Worm (Caenorhabditis elegans) whole organism, L4 larva: ENCODE results near the gene spop-1.
"Not testable (repeated sequence)": the region's sequence is repeated elsewhere in the genome, so short reads cannot be mapped to it uniquely, and the experiment has no call there.

Experiments used
- F10B5.3 ChIP-seq: sonication (generic microtip); optimal IDR thresholded peaks from 2 replicates; lab custom pipeline; 2016; ENCODE audit warnings: mild to moderate bottlenecking, missing genetic modification characterization, missing compliant biosample characterization
- ama-1 ChIP-seq: fragments of 150-350 bp; optimal IDR thresholded peaks from 2 replicates; lab custom pipeline; 2014; ENCODE audit warnings: inconsistent platforms, mixed read lengths
- attf-4 ChIP-seq: sonication (generic microtip); optimal IDR thresholded peaks from 3 replicates; lab custom pipeline; 2017; ENCODE audit warnings: missing biosample characterization, missing genetic modification characterization
- daf-12 ChIP-seq: fragments of 150-350 bp; optimal IDR thresholded peaks from 2 replicates; lab custom pipeline; 2014; ENCODE audit warnings: missing biosample characterization, missing genetic modification reagents, missing genetic modification characterization
- egl-43 ChIP-seq: fragments of 200-800 bp; sonication (Bioruptor generic); IDR thresholded peaks from 2 replicates; pipeline ENCODE4 v1.3.6; 2022; ENCODE audit warnings: missing genetic modification reagents, missing genetic modification characterization, missing compliant biosample characterization
- madf-9 ChIP-seq: fragments of 200-800 bp; sonication (Bioruptor generic); conservative IDR thresholded peaks from 2 replicates; pipeline ENCODE4 v1.3.6; 2022; ENCODE audit warnings: missing genetic modification reagents, missing genetic modification characterization, missing compliant biosample characterization
- mxl-3 ChIP-seq: fragments of 200-800 bp; sonication (Bioruptor generic); optimal IDR thresholded peaks from 2 replicates; lab custom pipeline; 2018; ENCODE audit warnings: mild to moderate bottlenecking, missing genetic modification characterization, missing compliant biosample characterization
- nhr-6 ChIP-seq: fragments of 150-350 bp; optimal IDR thresholded peaks from 2 replicates; lab custom pipeline; 2014; ENCODE audit warnings: missing biosample characterization, missing genetic modification characterization
- nhr-77 ChIP-seq: fragments of 150-350 bp; optimal IDR thresholded peaks from 2 replicates; lab custom pipeline; 2014; ENCODE audit warnings: missing biosample characterization, missing genetic modification characterization
- zag-1 ChIP-seq: fragments of 150-350 bp; optimal IDR thresholded peaks from 2 replicates; lab custom pipeline; 2014; ENCODE audit warnings: missing biosample characterization, missing genetic modification characterization

DNA sequence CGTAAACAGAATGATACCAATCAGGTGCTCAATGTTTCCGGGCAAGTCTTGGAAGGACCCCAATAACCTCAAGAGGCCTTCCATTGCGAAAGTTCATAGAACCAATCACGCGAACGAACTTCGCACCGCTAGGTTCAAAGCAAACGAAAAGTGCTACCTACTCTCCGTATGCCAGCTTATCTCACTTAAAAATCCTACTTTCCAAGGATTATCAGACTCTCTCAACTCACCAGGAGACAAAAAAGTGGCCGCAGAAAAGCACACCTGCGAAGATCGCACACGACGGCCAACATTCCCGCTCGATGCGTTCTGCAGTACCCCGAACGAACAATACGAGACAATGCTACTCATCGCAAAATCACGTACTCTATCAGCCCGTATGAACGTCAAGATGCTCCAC lies 44.6 kb downstream of the spop-1 start, which contains the start of gene T16G12.12:
- not testable (repeated sequence) for TF ChIP-seq ama-1 (lab: Kevin White, UChicago); nhr-77; zag-1 (tag; lab: Kevin White, UChicago); attf-4 (tag; lab: Kevin White, UChicago); nhr-6 (tag; lab: Kevin White, UChicago); daf-12 (tag; lab: Kevin White, UChicago); madf-9; F10B5.3 (tag; lab: Kevin White, UChicago); mxl-3; egl-43 (GFP tag; lab: Robert Waterston, UW)
